Worm (Caenorhabditis elegans) whole organism, L2 larva: ENCODE data around the gene F58A6.2.
A peak's percentile ranks its signal among the peaks of the same experiment; 100 is the strongest.

Experiments
- C34F6.9 ChIP-seq: fragments of 150-350 bp; optimal IDR thresholded peaks from 2 replicates; lab custom pipeline; 2014; ENCODE audit warnings: missing biosample characterization, missing genetic modification characterization
- F13H6.1 ChIP-seq: sonication (generic microtip); optimal IDR thresholded peaks from 2 replicates; lab custom pipeline; 2016; ENCODE audit warnings: missing genetic modification characterization, missing compliant biosample characterization
- R02D3.7 ChIP-seq: fragments of 150-350 bp; optimal IDR thresholded peaks from 2 replicates; lab custom pipeline; 2014; ENCODE audit warnings: missing biosample characterization, missing genetic modification characterization
- Y55F3AM.14 ChIP-seq: fragments of 200-800 bp; sonication (Bioruptor generic); optimal IDR thresholded peaks from 2 replicates; lab custom pipeline; 2018; ENCODE audit warnings: mild to moderate bottlenecking, missing genetic modification characterization, missing compliant biosample characterization
- ZK546.5 ChIP-seq: sonication (generic microtip); optimal IDR thresholded peaks from 2 replicates; lab custom pipeline; 2017; ENCODE audit warnings: missing biosample characterization, missing genetic modification characterization
- alr-1 ChIP-seq: fragments of 150-350 bp; optimal IDR thresholded peaks from 2 replicates; lab custom pipeline; 2014; ENCODE audit warnings: missing biosample characterization, missing genetic modification characterization
- aly-2 ChIP-seq: fragments of 150-350 bp; optimal IDR thresholded peaks from 2 replicates; lab custom pipeline; 2014; ENCODE audit warnings: missing biosample characterization, missing genetic modification characterization
- ama-1 ChIP-seq: fragments of 150-350 bp; optimal IDR thresholded peaks from 2 replicates; lab custom pipeline; 2018; ENCODE audit warnings: inconsistent platforms
- blmp-1 ChIP-seq: sonication (generic microtip); optimal IDR thresholded peaks from 2 replicates; lab custom pipeline; 2017; ENCODE audit warnings: missing genetic modification characterization, mild to moderate bottlenecking, missing compliant biosample characterization, antibody characterized with exemption, moderate library complexity; ENCODE audit not compliant: insufficient read depth
- ceh-16 ChIP-seq: fragments of 150-350 bp; optimal IDR thresholded peaks from 2 replicates; lab custom pipeline; 2014; ENCODE audit warnings: missing biosample characterization, missing genetic modification characterization
- ceh-82 ChIP-seq: fragments of 150-350 bp; optimal IDR thresholded peaks from 2 replicates; lab custom pipeline; 2014; ENCODE audit warnings: missing biosample characterization, missing genetic modification characterization
- crh-2 ChIP-seq: sonication (generic microtip); optimal IDR thresholded peaks from 2 replicates; lab custom pipeline; 2017; ENCODE audit warnings: missing biosample characterization, missing genetic modification characterization
- dmd-4 ChIP-seq: sonication (generic microtip); optimal IDR thresholded peaks from 2 replicates; lab custom pipeline; 2017; ENCODE audit warnings: missing biosample characterization, missing genetic modification characterization
- egl-27 ChIP-seq: sonication (generic microtip); optimal IDR thresholded peaks from 3 replicates; lab custom pipeline; 2017; ENCODE audit warnings: missing biosample characterization, missing genetic modification reagents, missing genetic modification characterization
- elt-1 ChIP-seq: fragments of 150-350 bp; optimal IDR thresholded peaks from 2 replicates; lab custom pipeline; 2014; ENCODE audit warnings: missing biosample characterization, missing genetic modification characterization
- elt-3 ChIP-seq: sonication (generic microtip); optimal IDR thresholded peaks from 2 replicates; lab custom pipeline; 2017; ENCODE audit warnings: missing biosample characterization, missing genetic modification characterization
- fos-1 ChIP-seq: fragments of 150-350 bp; optimal IDR thresholded peaks from 2 replicates; lab custom pipeline; 2014; ENCODE audit warnings: missing biosample characterization, missing genetic modification characterization
- gmeb-1 ChIP-seq: fragments of 150-350 bp; optimal IDR thresholded peaks from 2 replicates; lab custom pipeline; 2014; ENCODE audit warnings: missing biosample characterization, missing genetic modification characterization
- lin-11 ChIP-seq: fragments of 150-350 bp; sonication (generic microtip); optimal IDR thresholded peaks from 2 replicates; lab custom pipeline; 2014; ENCODE audit warnings: missing biosample characterization, missing genetic modification characterization, inconsistent platforms, mixed read lengths
- lin-13 ChIP-seq: fragments of 150-350 bp; optimal IDR thresholded peaks from 2 replicates; lab custom pipeline; 2014; ENCODE audit warnings: missing biosample characterization, missing genetic modification reagents, missing genetic modification characterization
- lin-39 ChIP-seq: fragments of 150-350 bp; optimal IDR thresholded peaks from 2 replicates; lab custom pipeline; 2014; ENCODE audit warnings: missing biosample characterization, missing genetic modification reagents, missing genetic modification characterization
- lsy-2 ChIP-seq, 2 experiments: fragments of 150-350 bp in 1 of 2; sonication (generic microtip) in 1 of 2; optimal IDR thresholded peaks; 2 replicates each; lab custom pipeline; 2014 to 2017; ENCODE audit warnings: missing biosample characterization in 2 of 2, missing genetic modification characterization in 2 of 2
- mab-5 ChIP-seq: fragments of 150-350 bp; optimal IDR thresholded peaks from 2 replicates; lab custom pipeline; 2014; ENCODE audit warnings: missing biosample characterization, missing genetic modification characterization
- mbf-1 ChIP-seq: sonication (generic microtip); optimal IDR thresholded peaks from 2 replicates; lab custom pipeline; 2017; ENCODE audit warnings: missing biosample characterization, missing genetic modification characterization
- mdl-1 ChIP-seq, 2 experiments: fragments of 150-350 bp in 1 of 2; sonication (generic microtip) in 1 of 2; optimal IDR thresholded peaks; 2 replicates each; lab custom pipeline; 2017; ENCODE audit warnings: missing biosample characterization in 2 of 2, missing genetic modification characterization in 2 of 2
- nhr-10 ChIP-seq: sonication (generic microtip); optimal IDR thresholded peaks from 2 replicates; lab custom pipeline; 2017; ENCODE audit warnings: missing biosample characterization, missing genetic modification characterization
- nhr-11 ChIP-seq: fragments of 150-350 bp; optimal IDR thresholded peaks from 2 replicates; lab custom pipeline; 2014; ENCODE audit warnings: missing biosample characterization, missing genetic modification characterization
- nhr-12 ChIP-seq: fragments of 150-350 bp; optimal IDR thresholded peaks from 2 replicates; lab custom pipeline; 2014; ENCODE audit warnings: missing biosample characterization, missing genetic modification characterization
- nhr-129 ChIP-seq: fragments of 150-350 bp; optimal IDR thresholded peaks from 2 replicates; lab custom pipeline; 2014; ENCODE audit warnings: missing biosample characterization, missing genetic modification characterization
- nhr-21 ChIP-seq: fragments of 150-350 bp; optimal IDR thresholded peaks from 2 replicates; lab custom pipeline; 2014; ENCODE audit warnings: missing biosample characterization, missing genetic modification characterization
- nhr-23 ChIP-seq: fragments of 150-350 bp; optimal IDR thresholded peaks from 2 replicates; lab custom pipeline; 2014; ENCODE audit warnings: missing biosample characterization, missing genetic modification reagents, missing genetic modification characterization
- nhr-237 ChIP-seq: fragments of 150-350 bp; optimal IDR thresholded peaks from 2 replicates; lab custom pipeline; 2014; ENCODE audit warnings: missing biosample characterization, missing genetic modification characterization
- nhr-25 ChIP-seq: fragments of 150-350 bp; sonication (generic microtip); optimal IDR thresholded peaks from 3 replicates; lab custom pipeline; 2014; ENCODE audit warnings: missing biosample characterization, missing genetic modification characterization
- nhr-6 ChIP-seq: fragments of 150-350 bp; optimal IDR thresholded peaks from 2 replicates; lab custom pipeline; 2014; ENCODE audit warnings: missing biosample characterization, missing genetic modification characterization
- nhr-77 ChIP-seq: fragments of 150-350 bp; optimal IDR thresholded peaks from 2 replicates; lab custom pipeline; 2014; ENCODE audit warnings: missing biosample characterization, missing genetic modification characterization
- peb-1 ChIP-seq: fragments of 150-350 bp; optimal IDR thresholded peaks from 2 replicates; lab custom pipeline; 2014; ENCODE audit warnings: missing biosample characterization, missing genetic modification characterization
- sem-4 ChIP-seq: fragments of 150-350 bp; optimal IDR thresholded peaks from 2 replicates; lab custom pipeline; 2014; ENCODE audit warnings: missing biosample characterization, missing genetic modification reagents, missing genetic modification characterization
- skn-1 ChIP-seq: sonication (generic microtip); optimal IDR thresholded peaks from 2 replicates; lab custom pipeline; 2017; ENCODE audit warnings: missing biosample characterization, missing genetic modification characterization
- sma-3 ChIP-seq: sonication (generic microtip); optimal IDR thresholded peaks from 2 replicates; lab custom pipeline; 2016; ENCODE audit warnings: missing genetic modification reagents, missing genetic modification characterization, missing compliant biosample characterization
- sma-9 ChIP-seq, 2 experiments: fragments of 150-350 bp in 1 of 2; sonication (generic microtip) in 1 of 2; optimal IDR thresholded peaks; 2 replicates each; lab custom pipeline; 2014 to 2016; ENCODE audit warnings: missing genetic modification characterization in 2 of 2, mild to moderate bottlenecking in 1 of 2, missing biosample characterization in 1 of 2, missing compliant biosample characterization in 1 of 2, missing genetic modification reagents in 1 of 2, moderate library complexity in 1 of 2
- snpc-4 ChIP-seq: fragments of 150-350 bp; optimal IDR thresholded peaks from 2 replicates; lab custom pipeline; 2014; ENCODE audit warnings: missing biosample characterization, missing genetic modification characterization
- unc-39 ChIP-seq: fragments of 150-350 bp; optimal IDR thresholded peaks from 2 replicates; lab custom pipeline; 2014; ENCODE audit warnings: missing biosample characterization, missing genetic modification characterization
- unc-55 ChIP-seq: fragments of 150-350 bp; sonication (generic microtip); optimal IDR thresholded peaks from 3 replicates; lab custom pipeline; 2014; ENCODE audit warnings: missing biosample characterization, missing genetic modification reagents, missing genetic modification characterization
- unc-62 ChIP-seq: fragments of 150-350 bp; optimal IDR thresholded peaks from 2 replicates; lab custom pipeline; 2014; ENCODE audit warnings: missing biosample characterization, missing genetic modification reagents, missing genetic modification characterization
- zag-1 ChIP-seq: fragments of 150-350 bp; optimal IDR thresholded peaks from 2 replicates; lab custom pipeline; 2014; ENCODE audit warnings: missing biosample characterization, missing genetic modification characterization
- ztf-1 ChIP-seq: fragments of 200-800 bp; sonication (Bioruptor generic); conservative IDR thresholded peaks from 2 replicates; pipeline ENCODE4 v1.3.6; 2022; ENCODE audit warnings: missing genetic modification characterization, missing compliant biosample characterization
- ztf-11 ChIP-seq: sonication (generic microtip); optimal IDR thresholded peaks from 2 replicates; lab custom pipeline; 2017; ENCODE audit warnings: missing biosample characterization, missing genetic modification characterization
- ztf-4 ChIP-seq: fragments of 150-350 bp; optimal IDR thresholded peaks from 2 replicates; lab custom pipeline; 2014; ENCODE audit warnings: missing biosample characterization, missing genetic modification characterization

F58A6.2 gene

DNA sequence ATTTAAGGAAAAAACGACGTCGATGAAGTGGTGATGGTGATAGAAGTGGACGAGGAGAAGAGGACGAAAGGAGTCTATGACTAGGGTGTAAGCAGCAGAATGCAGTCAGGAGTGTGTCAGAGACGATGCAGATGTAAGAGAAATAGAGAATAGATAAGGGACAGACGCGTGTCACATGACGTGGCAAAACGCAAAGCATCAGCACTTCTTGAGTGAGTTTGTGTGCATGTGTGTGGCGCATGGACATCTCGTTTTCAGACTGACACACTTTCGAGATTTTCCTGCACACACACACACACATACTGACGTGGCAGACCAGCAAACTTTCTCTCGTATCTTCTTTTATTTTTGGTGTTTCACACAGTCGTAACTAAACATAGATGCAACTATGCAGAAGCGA lies 45.9 kb downstream of the F58A6.2 start:
- TF ChIP-seq mab-5 (no peak), Y55F3AM.14 (no peak), crh-2 (tag; lab: Kevin White, UChicago) (no peak), egl-27 (tag; lab: Kevin White, UChicago) (no peak), sma-3 (GFP tag; lab: Kevin White, UChicago) (peak; percentile 47), F13H6.1 (peak; percentile 70), elt-3 (tag; lab: Kevin White, UChicago) (no peak), elt-1 (no peak), ceh-16 (no peak), mdl-1 (tag; optimal IDR thresholded peaks at IDR 0.05; lab: Kevin White, UChicago) (peak in 1 of 2 experiments; percentile 45), dmd-4 (no peak), nhr-12 (tag; lab: Kevin White, UChicago) (no peak), ceh-82 (tag; lab: Kevin White, UChicago) (no peak), nhr-10 (tag; lab: Kevin White, UChicago) (no peak), snpc-4 (tag; lab: Kevin White, UChicago) (no peak), peb-1 (tag; lab: Kevin White, UChicago) (no peak), lsy-2 (tag; optimal IDR thresholded peaks at IDR 0.05; lab: Kevin White, UChicago) (peak in 1 of 2 experiments; percentile 74), nhr-237 (no peak), aly-2 (tag; lab: Kevin White, UChicago) (no peak), sem-4 (tag; lab: Kevin White, UChicago) (peak; percentile 44), lin-13 (GFP tag; lab: Kevin White, UChicago) (peak; percentile 44), unc-62 (GFP tag; lab: Kevin White, UChicago) (no peak), ZK546.5 (tag; lab: Kevin White, UChicago) (no peak), lin-39 (tag; lab: Kevin White, UChicago) (no peak), ztf-1 (GFP tag; lab: Robert Waterston, UW) (no peak), nhr-6 (tag; lab: Kevin White, UChicago) (no peak), nhr-77 (no peak), C34F6.9 (tag; lab: Kevin White, UChicago) (peak; percentile 67), nhr-11 (tag; lab: Kevin White, UChicago) (no peak), nhr-21 (tag; lab: Kevin White, UChicago) (peak; percentile 62), blmp-1 (tag; lab: Kevin White, UChicago) (peak; percentile 81), unc-39 (tag; lab: Kevin White, UChicago) (no peak), nhr-25 (tag; lab: Kevin White, UChicago) (peak; percentile 56), alr-1 (no peak), nhr-23 (tag; lab: Kevin White, UChicago) (no peak), ztf-4 (tag; lab: Kevin White, UChicago) (no peak), lin-11 (tag; lab: Kevin White, UChicago) (no peak), nhr-129 (tag; lab: Kevin White, UChicago) (peak; percentile 88), sma-9 (GFP tag; optimal IDR thresholded peaks at IDR 0.05; lab: Kevin White, UChicago) (peak; percentile 81), sma-9 (tag; optimal IDR thresholded peaks at IDR 0.05; lab: Kevin White, UChicago) (no peak), gmeb-1 (tag; lab: Kevin White, UChicago) (peak; percentile 66), ama-1 (lab: Kevin White, UChicago) (no peak), fos-1 (tag; lab: Kevin White, UChicago) (peak; percentile 76), skn-1 (no peak), R02D3.7 (no peak), ztf-11 (tag; lab: Kevin White, UChicago) (no peak), unc-55 (GFP tag; lab: Kevin White, UChicago) (no peak), zag-1 (tag; lab: Kevin White, UChicago) (peak; percentile 41), mbf-1 (no peak)
